Worm (Caenorhabditis elegans) whole organism, L3 larva: ENCODE measurements around the gene cgh-1.

Experiments
- ZK546.5 ChIP-seq: sonication (generic microtip); optimal IDR thresholded peaks from 2 replicates; lab custom pipeline; 2017; ENCODE audit warnings: missing biosample characterization, missing genetic modification characterization
- aly-2 ChIP-seq: fragments of 150-350 bp; optimal IDR thresholded peaks from 2 replicates; lab custom pipeline; 2014; ENCODE audit warnings: missing biosample characterization, missing genetic modification characterization
- ama-1 ChIP-seq: fragments of 150-350 bp; optimal IDR thresholded peaks from 2 replicates; lab custom pipeline; 2018
- egl-5 ChIP-seq: fragments of 150-350 bp; optimal IDR thresholded peaks from 2 replicates; lab custom pipeline; 2017; ENCODE audit warnings: missing biosample characterization, missing genetic modification reagents, missing genetic modification characterization, inconsistent platforms
- elt-3 ChIP-seq, 3 experiments: fragments of 150-350 bp in 1 of 3; sonication (generic microtip) in 2 of 3; optimal IDR thresholded peaks; 2 replicates in 2 of 3; 4 replicates in 1 of 3; lab custom pipeline; 2014 to 2017; ENCODE audit warnings: missing biosample characterization in 3 of 3, missing genetic modification characterization in 3 of 3
- jun-1 ChIP-seq: fragments of 150-350 bp; optimal IDR thresholded peaks from 2 replicates; lab custom pipeline; 2014; ENCODE audit warnings: missing biosample characterization, missing genetic modification reagents, missing genetic modification characterization
- nhr-76 ChIP-seq: fragments of 150-350 bp; sonication (generic microtip); optimal IDR thresholded peaks from 5 replicates; lab custom pipeline; 2014; ENCODE audit warnings: missing biosample characterization, missing genetic modification characterization
- snpc-4 ChIP-seq: fragments of 150-350 bp; optimal IDR thresholded peaks from 2 replicates; lab custom pipeline; 2014; ENCODE audit warnings: missing biosample characterization, missing genetic modification characterization
- unc-62 ChIP-seq: fragments of 150-350 bp; sonication (generic microtip); optimal IDR thresholded peaks from 4 replicates; lab custom pipeline; 2014; ENCODE audit warnings: missing biosample characterization, missing genetic modification reagents, missing genetic modification characterization
- zag-1 ChIP-seq: fragments of 150-350 bp; optimal IDR thresholded peaks from 2 replicates; lab custom pipeline; 2014; ENCODE audit warnings: missing biosample characterization, missing genetic modification characterization

DNA sequence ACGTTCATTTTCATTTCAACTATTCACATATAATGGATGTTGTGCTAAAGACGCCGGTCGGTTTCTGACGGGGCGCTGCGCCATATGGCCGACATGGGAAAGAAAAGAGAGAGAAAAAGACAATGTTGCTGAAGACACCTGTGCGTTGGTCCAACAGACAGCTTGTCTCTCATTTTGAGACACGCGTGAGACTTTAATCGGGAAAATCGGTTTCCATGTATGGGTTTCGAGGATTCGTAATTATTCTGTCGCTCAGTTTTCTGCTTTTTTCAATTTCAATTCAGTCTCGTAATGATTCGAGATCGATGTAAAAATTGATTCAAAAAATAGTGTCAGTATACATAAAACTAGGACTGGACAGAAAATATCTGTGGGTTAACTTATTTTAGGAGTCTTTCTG, 33.2 kb upstream of the cgh-1 start:
- TF ChIP-seq nhr-76 (tag; lab: Kevin White, UChicago) (no peak), ZK546.5 (tag; lab: Kevin White, UChicago) (no peak), zag-1 (tag; lab: Kevin White, UChicago) (no peak), aly-2 (tag; lab: Kevin White, UChicago) (no peak), egl-5 (tag; lab: Kevin White, UChicago) (no peak), jun-1 (no peak), elt-3 (tag; optimal IDR thresholded peaks at IDR 0.05; lab: Kevin White, UChicago) (no peak), unc-62 (GFP tag; lab: Kevin White, UChicago) (no peak), snpc-4 (no peak), ama-1 (lab: Kevin White, UChicago) (no peak)
